Fruit fly (Drosophila melanogaster): ENCODE results near the gene Lint-1.

Gene Lint-1

dm6 chrX:11149201-11149600 lies at the start of gene Lint-1:
TSS of gene Lint-1 (plus strand) at chrX:11149323.
- TF ChIP-seq Vsx1 (GFP tag; optimal IDR thresholded peaks at IDR 0.05) (no peak), nmo (GFP tag; optimal IDR thresholded peaks at IDR 0.05) (no peak), CG11085 (GFP tag; IDR thresholded peaks at IDR 0.05) (no peak), CG12219 (GFP tag; optimal IDR thresholded peaks at IDR 0.05) (no peak), stwl (tag; optimal IDR thresholded peaks at IDR 0.05) (no peak), D (optimal IDR thresholded peaks at IDR 0.05) (no peak), D (GFP tag; optimal IDR thresholded peaks at IDR 0.05) (no peak), bcd (GFP tag; optimal IDR thresholded peaks at IDR 0.05) (no peak), Sry-δ (GFP tag; optimal IDR thresholded peaks at IDR 0.05) (peak; percentile 33), CG3838 (GFP tag; optimal IDR thresholded peaks at IDR 0.05) (no peak), CG14965 (GFP tag; optimal IDR thresholded peaks at IDR 0.05; ENCODE audit: borderline replicate concordance) (no peak), Side (GFP tag; optimal IDR thresholded peaks at IDR 0.05) (peak; percentile 12), chm (GFP tag; IDR thresholded peaks at IDR 0.05) (no peak), Nf-YB (GFP tag; optimal IDR thresholded peaks at IDR 0.05) (no peak), bowl (GFP tag; IDR thresholded peaks at IDR 0.05) (no peak), shn (GFP tag; optimal IDR thresholded peaks at IDR 0.05) (peak; percentile 26), CG14860 (GFP tag; IDR thresholded peaks at IDR 0.05; ENCODE audit: partially characterized antibody) (no peak), CG7928 (GFP tag; optimal IDR thresholded peaks at IDR 0.05) (no peak), pho (GFP tag; optimal IDR thresholded peaks at IDR 0.05) (no peak), CG13296 (GFP tag; optimal IDR thresholded peaks at IDR 0.05) (no peak), exex (tag; optimal IDR thresholded peaks at IDR 0.05) (no peak), Hsf (GFP tag; optimal IDR thresholded peaks at IDR 0.05) (peak; percentile 5), CG11247 (GFP tag; IDR thresholded peaks at IDR 0.05) (no peak), tup (GFP tag; optimal IDR thresholded peaks at IDR 0.05) (no peak), Bteb2 (GFP tag; optimal IDR thresholded peaks at IDR 0.05) (no peak), rib (GFP tag; IDR thresholded peaks at IDR 0.05) (no peak), B-H2 (GFP tag; optimal IDR thresholded peaks at IDR 0.05) (no peak), Poxn (GFP tag; IDR thresholded peaks at IDR 0.05) (no peak), CG10321 (GFP tag; IDR thresholded peaks at IDR 0.05) (no peak), mld (GFP tag; IDR thresholded peaks at IDR 0.05; ENCODE audit: partially characterized antibody) (no peak), yki (optimal IDR thresholded peaks at IDR 0.05) (no peak), Blimp-1 (GFP tag; optimal IDR thresholded peaks at IDR 0.05) (no peak), D19A (tag; optimal IDR thresholded peaks at IDR 0.05) (no peak), Doc2 (GFP tag; IDR thresholded peaks at IDR 0.05) (no peak), CG3726 (GFP tag; IDR thresholded peaks at IDR 0.05) (no peak), z (GFP tag; IDR thresholded peaks at IDR 0.05) (no peak), CG10565 (GFP tag; optimal IDR thresholded peaks at IDR 0.05) (no peak), HHEX (GFP tag; optimal IDR thresholded peaks at IDR 0.05) (no peak), Deaf1 (tag; optimal IDR thresholded peaks at IDR 0.05) (no peak), MTF-1 (GFP tag; optimal IDR thresholded peaks at IDR 0.05; ENCODE audit: borderline replicate concordance) (no peak), CG13894 (tag; optimal IDR thresholded peaks at IDR 0.05) (no peak), CG31388 (GFP tag; optimal IDR thresholded peaks at IDR 0.05) (no peak), esg (GFP tag; conservative IDR thresholded peaks at IDR 0.05) (no peak), CG3847 (GFP tag; IDR thresholded peaks at IDR 0.05) (no peak), Ets97D (GFP tag; optimal IDR thresholded peaks at IDR 0.05) (peak; percentile 15), Chrac-16 (GFP tag; optimal IDR thresholded peaks at IDR 0.05) (no peak), NK7.1 (GFP tag; optimal IDR thresholded peaks at IDR 0.05) (no peak), pita (GFP tag; optimal IDR thresholded peaks at IDR 0.05) (no peak), pros (GFP tag; optimal IDR thresholded peaks at IDR 0.05) (no peak), Myb (GFP tag; optimal IDR thresholded peaks at IDR 0.05) (no peak), CoRest (tag; optimal IDR thresholded peaks at IDR 0.05) (no peak), Oaz (GFP tag; IDR thresholded peaks at IDR 0.05) (no peak), maf-S (GFP tag; optimal IDR thresholded peaks at IDR 0.05) (no peak)

All from whole organism, embryonic.